Fruit fly (Drosophila melanogaster): Measurements from ENCODE around the gene RtGEF.

RtGEF gene

DNA sequence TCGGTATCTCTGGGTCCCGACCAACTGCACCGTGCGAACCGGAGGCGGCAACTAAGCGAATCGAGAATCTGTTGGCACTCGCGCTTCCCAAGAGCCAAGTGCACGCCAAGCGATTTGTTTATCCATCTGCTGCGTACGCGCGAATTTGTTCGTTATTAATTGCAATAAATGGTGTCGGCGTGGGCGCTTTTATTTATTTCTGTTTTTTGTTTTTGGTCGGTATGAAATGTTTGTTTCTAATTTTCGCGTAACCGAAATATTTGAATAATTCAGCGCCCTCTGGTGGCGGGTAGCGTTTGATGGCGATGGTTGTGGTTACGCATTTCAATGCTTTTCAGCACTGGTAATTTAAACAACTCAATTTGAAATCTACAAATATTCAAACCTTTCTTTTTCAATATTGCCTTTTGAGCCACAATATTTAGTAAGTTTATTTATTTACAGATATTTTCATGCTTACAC lies 64.5 kb downstream of the RtGEF start, which contains the start of gene CG10947 (continued):
- TF ChIP-seq Hr78 (GFP tag; optimal IDR thresholded peaks at IDR 0.05) (no peak), en (GFP tag; optimal IDR thresholded peaks at IDR 0.05) (peak; percentile 72), CG1024 (GFP tag; IDR thresholded peaks at IDR 0.05) (no peak; the same call in 1 of the 2 replicates), CG16813 (GFP tag; IDR thresholded peaks at IDR 0.05; ENCODE audit: partially characterized antibody) (peak; percentile 61), CG17361 (GFP tag; IDR thresholded peaks at IDR 0.05) (0 out of 3 replicates have a peak, but pooled peaks have one; percentile 26), ewg (GFP tag; optimal IDR thresholded peaks at IDR 0.05) (peak; percentile 63), jing (GFP tag; optimal IDR thresholded peaks at IDR 0.05) (no peak), BtbVII (GFP tag; optimal IDR thresholded peaks at IDR 0.05) (peak; percentile 14), ranshi (GFP tag; IDR thresholded peaks at IDR 0.05) (peak; percentile 71), Sin3A (optimal IDR thresholded peaks at IDR 0.05) (no peak), fu2 (GFP tag; optimal IDR thresholded peaks at IDR 0.05) (peak; percentile 43), row (GFP tag; IDR thresholded peaks at IDR 0.05) (peak; percentile 24; the same call in 1 of the 3 replicates), gsb (GFP tag; IDR thresholded peaks at IDR 0.05) (no peak; the same call in 1 of the 2 replicates), cato (GFP tag; optimal IDR thresholded peaks at IDR 0.05; ENCODE audit: borderline replicate concordance) (peak; percentile 33), sd (tag; optimal IDR thresholded peaks at IDR 0.05) (peak; percentile 10), ase (GFP tag; IDR thresholded peaks at IDR 0.05) (0 out of 3 replicates have a peak, but pooled peaks have one; percentile 14), Hsf (GFP tag; optimal IDR thresholded peaks at IDR 0.05) (peak; percentile 79), CG18262 (tag; optimal IDR thresholded peaks at IDR 0.05) (peak; percentile 20), CG31224 (GFP tag; IDR thresholded peaks at IDR 0.05) (no peak), ERR (GFP tag; optimal IDR thresholded peaks at IDR 0.05) (peak; percentile 54), CG10431 (GFP tag; optimal IDR thresholded peaks at IDR 0.05) (peak; percentile 66), CG10565 (GFP tag; optimal IDR thresholded peaks at IDR 0.05) (no peak), CG11093 (GFP tag; IDR thresholded peaks at IDR 0.05) (no peak), sima (GFP tag; optimal IDR thresholded peaks at IDR 0.05) (no peak), Vsx1 (GFP tag; optimal IDR thresholded peaks at IDR 0.05) (peak; percentile 63), Hmx (GFP tag; optimal IDR thresholded peaks at IDR 0.05) (no peak), D19B (GFP tag; optimal IDR thresholded peaks at IDR 0.05) (peak; percentile 44), CG6813 (GFP tag; optimal IDR thresholded peaks at IDR 0.05) (peak; percentile 35), HLH3B (GFP tag; IDR thresholded peaks at IDR 0.05) (peak; percentile 69), CG8089 (GFP tag; optimal IDR thresholded peaks at IDR 0.05) (peak; percentile 56), br (optimal IDR thresholded peaks at IDR 0.05) (no peak), sens-2 (GFP tag; IDR thresholded peaks at IDR 0.05) (no peak), CG1233 (GFP tag; optimal IDR thresholded peaks at IDR 0.05) (peak; percentile 56), Ada2b (GFP tag; IDR thresholded peaks at IDR 0.05) (peak; percentile 47; the same call in 1 of the 2 replicates), psq (GFP tag; optimal IDR thresholded peaks at IDR 0.05) (peak; percentile 11), Optix (GFP tag; IDR thresholded peaks at IDR 0.05) (no peak), fd64A (GFP tag; optimal IDR thresholded peaks at IDR 0.05) (no peak), CG11085 (GFP tag; IDR thresholded peaks at IDR 0.05) (peak; percentile 43; the same call in 1 of the 2 replicates), chn (GFP tag; optimal IDR thresholded peaks at IDR 0.05) (peak; percentile 70), org-1 (GFP tag; optimal IDR thresholded peaks at IDR 0.05) (peak; percentile 29), dmrt11E (tag; optimal IDR thresholded peaks at IDR 0.05) (peak; percentile 60), CG6854 (GFP tag; optimal IDR thresholded peaks at IDR 0.05) (peak; percentile 29), CG10959 (GFP tag; IDR thresholded peaks at IDR 0.05) (no peak), da (GFP tag; optimal IDR thresholded peaks at IDR 0.05) (peak; percentile 69), Sry-β (GFP tag; optimal IDR thresholded peaks at IDR 0.05) (no peak), Deaf1 (tag; optimal IDR thresholded peaks at IDR 0.05) (no peak), CG13123 (GFP tag; optimal IDR thresholded peaks at IDR 0.05) (peak; percentile 57), chm (GFP tag; IDR thresholded peaks at IDR 0.05) (peak; percentile 74), Elba2 (GFP tag; optimal IDR thresholded peaks at IDR 0.05) (no peak), CG6254 (GFP tag; optimal IDR thresholded peaks at IDR 0.05) (peak; percentile 58), CG12219 (GFP tag; optimal IDR thresholded peaks at IDR 0.05) (peak; percentile 39)
